Worm (Caenorhabditis elegans): ENCODE measurements around the gene C52E4.12.

The C52E4.12 gene

DNA sequence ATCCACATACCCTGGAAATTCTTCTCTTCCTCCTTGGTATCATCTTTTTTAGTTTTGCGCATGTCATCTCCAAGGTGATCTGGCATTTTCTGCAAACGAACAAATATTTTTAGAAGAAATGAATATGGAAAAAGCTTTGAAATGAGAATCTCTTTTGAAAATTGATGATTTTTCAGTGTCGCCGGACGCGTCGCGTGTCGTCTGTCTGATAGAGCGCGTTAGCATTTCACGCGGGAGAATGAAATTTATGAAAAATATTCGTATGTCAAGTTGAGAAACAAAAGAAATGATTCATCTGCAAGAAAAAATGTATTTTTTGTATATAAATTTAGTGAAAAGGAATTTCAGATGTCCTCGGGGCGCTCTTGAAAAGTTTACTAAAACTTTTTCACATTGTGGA is 13.7 kb upstream of the C52E4.12 start, which contains the start of gene rpt-1 (continued):
- TF ChIP-seq aly-2 (tag; optimal IDR thresholded peaks at IDR 0.05) (peak; percentile 21), C04F5.9 (tag; optimal IDR thresholded peaks at IDR 0.05) (no peak), pqm-1 (tag; optimal IDR thresholded peaks at IDR 0.05) (no peak), fos-1 (tag; optimal IDR thresholded peaks at IDR 0.05) (peak; percentile 47), Y116A8C.19 (tag; optimal IDR thresholded peaks at IDR 0.05; ENCODE audit: borderline replicate concordance) (no peak), unc-98 (GFP tag; IDR thresholded peaks at IDR 0.05) (no peak), pax-3 (tag; optimal IDR thresholded peaks at IDR 0.05) (no peak), ets-5 (GFP tag; IDR thresholded peaks at IDR 0.05) (no peak), vab-15 (tag; optimal IDR thresholded peaks at IDR 0.05) (no peak), aha-1 (tag; optimal IDR thresholded peaks at IDR 0.05) (no peak), snpc-4 (tag; optimal IDR thresholded peaks at IDR 0.05) (peak; percentile 94), ama-1 (optimal IDR thresholded peaks at IDR 0.05) (no peak), mab-9 (GFP tag; IDR thresholded peaks at IDR 0.05) (no peak), rnt-1 (tag; optimal IDR thresholded peaks at IDR 0.05) (peak; percentile 56), mep-1 (tag; optimal IDR thresholded peaks at IDR 0.05) (peak; percentile 74), nhr-85 (tag) (peak; percentile 59), dsc-1 (tag; optimal IDR thresholded peaks at IDR 0.05) (peak; percentile 32), jun-1 (tag; optimal IDR thresholded peaks at IDR 0.05) (peak; percentile 1), nhr-20 (tag; optimal IDR thresholded peaks at IDR 0.05) (peak; percentile 69), nhr-28 (tag; optimal IDR thresholded peaks at IDR 0.05) (no peak), unc-130 (tag; optimal IDR thresholded peaks at IDR 0.05) (peak; percentile 79), nhr-90 (tag; optimal IDR thresholded peaks at IDR 0.05; ENCODE audit: poor library complexity) (peak; percentile 6), ceh-90 (tag; optimal IDR thresholded peaks at IDR 0.05) (no peak), nhr-237 (tag; optimal IDR thresholded peaks at IDR 0.05) (no peak), skn-1 (tag; optimal IDR thresholded peaks at IDR 0.05) (peak; percentile 99), lin-14 (GFP tag; optimal IDR thresholded peaks at IDR 0.05) (peak; percentile 65), ceh-82 (tag; optimal IDR thresholded peaks at IDR 0.05) (peak; percentile 41 to 76 (median 71)), tlp-1 (tag; optimal IDR thresholded peaks at IDR 0.05) (no peak), sox-4 (tag; optimal IDR thresholded peaks at IDR 0.05) (no peak), zag-1 (tag; optimal IDR thresholded peaks at IDR 0.05) (no peak), unc-62 (GFP tag; optimal IDR thresholded peaks at IDR 0.05) (no peak), nhr-11 (tag; optimal IDR thresholded peaks at IDR 0.05) (no peak), lsy-2 (tag; optimal IDR thresholded peaks at IDR 0.05) (peak; percentile 66 to 88), mdl-1 (tag; optimal IDR thresholded peaks at IDR 0.05) (peak in 1 of 2 experiments; percentile 68), C16A3.4 (tag; optimal IDR thresholded peaks at IDR 0.05) (peak; percentile 73), nhr-84 (tag; optimal IDR thresholded peaks at IDR 0.05) (no peak), C34B4.2 (tag; optimal IDR thresholded peaks at IDR 0.05) (no peak), tbx-2 (tag; optimal IDR thresholded peaks at IDR 0.05) (peak; percentile 60), nhr-76 (tag; optimal IDR thresholded peaks at IDR 0.05) (no peak), fkh-4 (tag; optimal IDR thresholded peaks at IDR 0.05; ENCODE audit: borderline replicate concordance) (no peak), sup-37 (GFP tag; optimal IDR thresholded peaks at IDR 0.05) (no peak), nhr-77 (tag; optimal IDR thresholded peaks at IDR 0.05) (peak; percentile 34), elt-2 (tag; optimal IDR thresholded peaks at IDR 0.05) (no peak), lir-3 (tag; optimal IDR thresholded peaks at IDR 0.05; ENCODE audit: poor library complexity) (no peak), alr-1 (tag; optimal IDR thresholded peaks at IDR 0.05; ENCODE audit: borderline replicate concordance) (no peak), nhr-19 (GFP tag; conservative IDR thresholded peaks at IDR 0.05) (peak; percentile 49), nhr-12 (tag; optimal IDR thresholded peaks at IDR 0.05) (no peak), ztf-11 (tag; optimal IDR thresholded peaks at IDR 0.05) (no peak), hpl-2 (GFP tag; optimal IDR thresholded peaks at IDR 0.05) (no peak), lin-13 (GFP tag; optimal IDR thresholded peaks at IDR 0.05) (peak; percentile 42), unc-86 (tag; optimal IDR thresholded peaks at IDR 0.05) (peak; percentile 24), unc-30 (tag; optimal IDR thresholded peaks at IDR 0.05) (no peak), pag-3 (tag; optimal IDR thresholded peaks at IDR 0.05; ENCODE audit: borderline replicate concordance, insufficient read depth) (no peak), ceh-8 (GFP tag; optimal IDR thresholded peaks at IDR 0.05) (no peak)
